Worm (Caenorhabditis elegans): ENCODE data around the gene clec-208.

clec-208 gene

ce11 chrV:2090321-2090720, 7.4 kb upstream of the clec-208 start, which contains the start of gene ztf-28:
Gene ztf-28 (plus strand): TSS chrV:2090669.
- TF ChIP-seq pbrm-1 (GFP tag; IDR thresholded peaks at IDR 0.05) (peak; percentile 85), attf-6 (GFP tag; IDR thresholded peaks at IDR 0.05) (peak; percentile 90), snpc-1.1 (tag; optimal IDR thresholded peaks at IDR 0.05; ENCODE audit: insufficient read depth) (peak; percentile 23), D2030.7 (GFP tag; IDR thresholded peaks at IDR 0.05) (peak; percentile 30), hmg-1.2 (GFP tag; IDR thresholded peaks at IDR 0.05) (peak; percentile 89), mcd-1 (GFP tag; IDR thresholded peaks at IDR 0.05) (peak; percentile 55), snpc-4 (GFP tag; optimal IDR thresholded peaks at IDR 0.05) (peak; percentile 7), snpc-4 (tag; optimal IDR thresholded peaks at IDR 0.05) (peak in 3 of 4 experiments; percentile 51 to 88 (median 73))

- no peak for TF ChIP-seq K12H6.12 (tag; optimal IDR thresholded peaks at IDR 0.05)
- TF ChIP-seq ekl-4 (GFP tag; IDR thresholded peaks at IDR 0.05) = no peak
- no peak for TF ChIP-seq ets-4 (GFP tag; optimal IDR thresholded peaks at IDR 0.05)
- no peak for TF ChIP-seq tbx-9 (tag; optimal IDR thresholded peaks at IDR 0.05; ENCODE audit: borderline replicate concordance)
- TF ChIP-seq egrh-3 (GFP tag; IDR thresholded peaks at IDR 0.05) = no peak
- no peak for TF ChIP-seq madf-10 (tag; optimal IDR thresholded peaks at IDR 0.05)
- no peak for TF ChIP-seq chd-7 (tag; optimal IDR thresholded peaks at IDR 0.05)
- no peak for TF ChIP-seq madf-3 (GFP tag; IDR thresholded peaks at IDR 0.05)
- TF ChIP-seq ceh-58 (GFP tag; IDR thresholded peaks at IDR 0.05) = no peak
- TF ChIP-seq hlh-12 (tag; optimal IDR thresholded peaks at IDR 0.05) = no peak
- TF ChIP-seq unc-62 (GFP tag; optimal IDR thresholded peaks at IDR 0.05) = no peak
- TF ChIP-seq lsy-27 (tag; optimal IDR thresholded peaks at IDR 0.05; ENCODE audit: borderline replicate concordance, insufficient read depth) = no peak
- no peak for TF ChIP-seq ZK185.1 (tag; optimal IDR thresholded peaks at IDR 0.05; ENCODE audit: poor library complexity, severe bottlenecking)
- no peak for TF ChIP-seq athp-1 (tag; optimal IDR thresholded peaks at IDR 0.05)
- TF ChIP-seq B0035.1 (tag; optimal IDR thresholded peaks at IDR 0.05) = no peak
- TF ChIP-seq mes-4 (tag; optimal IDR thresholded peaks at IDR 0.05) = no peak
- TF ChIP-seq nfya-1 (tag; optimal IDR thresholded peaks at IDR 0.05; ENCODE audit: borderline replicate concordance, insufficient read depth) = no peak
These were observed 2.5 kb upstream of the clec-208 start, which contains the start of gene F36F12.2 for ce11 chrV:2095204-2095603. Gene F36F12.2 (minus strand): TSS chrV:2095304.

- TF ChIP-seq ets-4 (GFP tag; optimal IDR thresholded peaks at IDR 0.05) (no peak), Y53G8AR.9 (GFP tag; conservative IDR thresholded peaks at IDR 0.05) (no peak), rpc-1 (optimal IDR thresholded peaks at IDR 0.05) (no peak), rpc-1 (tag; optimal IDR thresholded peaks at IDR 0.05) (no peak), zim-3 (tag; optimal IDR thresholded peaks at IDR 0.05) (no peak), let-607 (tag; optimal IDR thresholded peaks at IDR 0.05) (no peak), fkh-3 (tag; optimal IDR thresholded peaks at IDR 0.05) (no peak), mxl-1 (tag; optimal IDR thresholded peaks at IDR 0.05) (no peak), akir-1 (GFP tag; optimal IDR thresholded peaks at IDR 0.05) (no peak), ztf-26 (tag; optimal IDR thresholded peaks at IDR 0.05) (no peak), lin-26 (GFP tag; IDR thresholded peaks at IDR 0.05) (no peak), lag-1 (GFP tag; IDR thresholded peaks at IDR 0.05) (no peak), madf-8 (GFP tag; conservative IDR thresholded peaks at IDR 0.05) (no peak), gei-17 (GFP tag; optimal IDR thresholded peaks at IDR 0.05) (no peak), ekl-4 (GFP tag; IDR thresholded peaks at IDR 0.05) (no peak), lin-35 (GFP tag; optimal IDR thresholded peaks at IDR 0.05) (no peak), Y95B8A.8 (GFP tag; IDR thresholded peaks at IDR 0.05) (no peak)
These were observed 2.0 kb upstream of the clec-208 start, which contains the start of gene clec-207 for ce11 chrV:2095772-2096171. Gene clec-207 (plus strand): TSS chrV:2096072.

Data from whole organism, young adult.